Fruit fly (Drosophila melanogaster): ENCODE results near the gene ss.

dm6 chr3R:16329797-16330196, 73.7 kb downstream of the ss start:
- no peak for TF ChIP-seq CG8478 (optimal IDR thresholded peaks at IDR 0.05)
- TF ChIP-seq psq (optimal IDR thresholded peaks at IDR 0.05): no peak
- TF ChIP-seq usp (GFP tag; optimal IDR thresholded peaks at IDR 0.05): no peak
- no peak for TF ChIP-seq Dll (optimal IDR thresholded peaks at IDR 0.05)
